Fruit fly (Drosophila melanogaster) whole organism, embryonic: ENCODE results near the gene caps.

Experiments
- Aef1 ChIP-seq: fragments of 200-800 bp; sonication (Bioruptor generic); IDR thresholded peaks from 3 replicates; pipeline ENCODE4 v1.3.6; 2022; ENCODE audit warnings: missing biosample characterization, missing genetic modification characterization
- Antp ChIP-seq: fragments of 200-800 bp; sonication (Bioruptor generic); optimal IDR thresholded peaks from 3 replicates; lab custom pipeline; 2016; ENCODE audit warnings: missing biosample characterization, missing genetic modification characterization
- C15 ChIP-seq: fragments of 200-800 bp; sonication (Bioruptor generic); IDR thresholded peaks from 3 replicates; pipeline ENCODE4 v1.3.6; 2022; ENCODE audit warnings: missing biosample characterization, missing genetic modification characterization
- CG10209 ChIP-seq: fragments of 200-800 bp; sonication (Bioruptor generic); optimal IDR thresholded peaks from 3 replicates; lab custom pipeline; 2017; ENCODE audit warnings: missing biosample characterization, mild to moderate bottlenecking, missing genetic modification characterization, missing genetic modification reagents
- CG10267 ChIP-seq: fragments of 200-800 bp; sonication (Bioruptor generic); optimal IDR thresholded peaks from 2 replicates; lab custom pipeline; 2018; ENCODE audit warnings: missing biosample characterization, mild to moderate bottlenecking, missing genetic modification characterization, moderate library complexity
- CG11560 ChIP-seq: fragments of 200-800 bp; sonication (Bioruptor generic); IDR thresholded peaks from 3 replicates; pipeline ENCODE4 v1.3.6; 2022; ENCODE audit warnings: missing biosample characterization, missing genetic modification characterization
- CG11696 ChIP-seq: fragments of 200-800 bp; sonication (Bioruptor generic); IDR thresholded peaks from 2 replicates; pipeline ENCODE4 v1.3.6; 2022; ENCODE audit warnings: missing biosample characterization, missing genetic modification characterization
- CG12299 ChIP-seq: fragments of 200-800 bp; sonication (Bioruptor generic); optimal IDR thresholded peaks from 2 replicates; lab custom pipeline; 2018; ENCODE audit warnings: missing biosample characterization, mild to moderate bottlenecking, missing genetic modification characterization
- CG13296 ChIP-seq: fragments of 200-800 bp; sonication (Bioruptor generic); optimal IDR thresholded peaks from 3 replicates; lab custom pipeline; 2018; ENCODE audit warnings: missing biosample characterization, mild to moderate bottlenecking, missing genetic modification characterization
- CG14667 ChIP-seq: fragments of 200-800 bp; sonication (Bioruptor generic); IDR thresholded peaks from 2 replicates; pipeline ENCODE4 v1.3.6; 2022; ENCODE audit warnings: missing biosample characterization, missing genetic modification characterization
- CG15073 ChIP-seq: fragments of 200-800 bp; sonication (Bioruptor generic); optimal IDR thresholded peaks from 2 replicates; lab custom pipeline; 2016; ENCODE audit warnings: missing biosample characterization, missing genetic modification characterization
- CG15514 ChIP-seq: fragments of 200-800 bp; sonication (Bioruptor generic); optimal IDR thresholded peaks from 3 replicates; lab custom pipeline; 2017; ENCODE audit warnings: missing biosample characterization, missing genetic modification characterization, mild to moderate bottlenecking, moderate library complexity, missing genetic modification reagents
- CG18764 ChIP-seq: fragments of 200-800 bp; sonication (Bioruptor generic); optimal IDR thresholded peaks from 3 replicates; lab custom pipeline; 2016; ENCODE audit warnings: missing biosample characterization, missing genetic modification characterization
- CG2129 ChIP-seq: fragments of 200-800 bp; sonication (Bioruptor generic); IDR thresholded peaks from 2 replicates; pipeline ENCODE4 v1.3.6; 2022; ENCODE audit warnings: missing biosample characterization, missing genetic modification characterization; ENCODE audit not compliant: partially characterized antibody
- CG2678 ChIP-seq: fragments of 200-800 bp; sonication (Bioruptor generic); optimal IDR thresholded peaks from 3 replicates; lab custom pipeline; 2019; ENCODE audit warnings: missing biosample characterization, mild to moderate bottlenecking, missing genetic modification characterization, moderate library complexity
- CG3163 ChIP-seq: fragments of 200-800 bp; sonication (Bioruptor generic); optimal IDR thresholded peaks from 3 replicates; lab custom pipeline; 2016; ENCODE audit warnings: missing biosample characterization, missing genetic modification characterization
- CG32532 ChIP-seq: fragments of 200-800 bp; sonication (Bioruptor generic); IDR thresholded peaks from 2 replicates; pipeline ENCODE4 v1.3.6; 2022; ENCODE audit warnings: missing biosample characterization, missing genetic modification characterization
- CG3281 ChIP-seq: fragments of 200-800 bp; sonication (Bioruptor generic); optimal IDR thresholded peaks from 3 replicates; lab custom pipeline; 2017; ENCODE audit warnings: missing biosample characterization, mild to moderate bottlenecking, missing genetic modification characterization
- CG33213 ChIP-seq: fragments of 200-800 bp; sonication (Bioruptor generic); optimal IDR thresholded peaks from 3 replicates; lab custom pipeline; 2016; ENCODE audit warnings: missing biosample characterization, missing genetic modification characterization
- CG3838 ChIP-seq: fragments of 200-800 bp; sonication (Bioruptor generic); optimal IDR thresholded peaks from 3 replicates; lab custom pipeline; 2016; ENCODE audit warnings: missing biosample characterization, missing genetic modification characterization
- CG5245 ChIP-seq: fragments of 200-800 bp; sonication (Bioruptor generic); optimal IDR thresholded peaks from 3 replicates; lab custom pipeline; 2016; ENCODE audit warnings: missing biosample characterization, missing genetic modification characterization
- CG6254 ChIP-seq: fragments of 200-800 bp; sonication (Bioruptor generic); optimal IDR thresholded peaks from 3 replicates; lab custom pipeline; 2017; ENCODE audit warnings: mild to moderate bottlenecking, missing biosample characterization, missing genetic modification reagents, missing genetic modification characterization
- CG6272 ChIP-seq: fragments of 200-800 bp; sonication (Bioruptor generic); IDR thresholded peaks from 2 replicates; pipeline ENCODE4 v1.3.6; 2022; ENCODE audit warnings: missing biosample characterization, missing genetic modification characterization
- CG7839 ChIP-seq: fragments of 200-800 bp; sonication (Bioruptor generic); optimal IDR thresholded peaks from 3 replicates; lab custom pipeline; 2018; ENCODE audit warnings: missing biosample characterization, mild to moderate bottlenecking, missing genetic modification characterization, moderate library complexity
- CG8089 ChIP-seq: fragments of 200-800 bp; sonication (Bioruptor generic); optimal IDR thresholded peaks from 3 replicates; lab custom pipeline; 2016; ENCODE audit warnings: missing biosample characterization, missing genetic modification characterization
- Dfd ChIP-seq, 2 experiments: fragments of >200 bp; optimal IDR thresholded peaks; 2 replicates each; lab custom pipeline; 2017; ENCODE audit warnings: missing biosample characterization in 2 of 2, missing genetic modification characterization in 2 of 2
- Fer1 ChIP-seq: fragments of 200-800 bp; sonication (Bioruptor generic); optimal IDR thresholded peaks from 2 replicates; lab custom pipeline; 2017; ENCODE audit warnings: missing biosample characterization, mild to moderate bottlenecking, missing genetic modification characterization
- Hr39 ChIP-seq: fragments of >200 bp; optimal IDR thresholded peaks from 2 replicates; lab custom pipeline; 2017
- Lpt ChIP-seq: fragments of >200 bp; optimal IDR thresholded peaks from 2 replicates; lab custom pipeline; 2018; ENCODE audit warnings: missing biosample characterization, missing genetic modification characterization
- MESR4 ChIP-seq: fragments of 200-800 bp; sonication (Bioruptor generic); optimal IDR thresholded peaks from 2 replicates; lab custom pipeline; 2018; ENCODE audit warnings: missing biosample characterization, mild to moderate bottlenecking, missing genetic modification characterization, moderate library complexity
- Meics ChIP-seq: fragments of 200-800 bp; sonication (Bioruptor generic); optimal IDR thresholded peaks from 2 replicates; lab custom pipeline; 2017; ENCODE audit warnings: missing biosample characterization, mild to moderate bottlenecking, missing genetic modification characterization
- NfI ChIP-seq: fragments of 200-800 bp; sonication (Bioruptor generic); optimal IDR thresholded peaks from 3 replicates; lab custom pipeline; 2018; ENCODE audit warnings: missing biosample characterization, mild to moderate bottlenecking, missing genetic modification characterization, moderate library complexity
- Oaz ChIP-seq: fragments of 200-800 bp; sonication (Bioruptor generic); IDR thresholded peaks from 2 replicates; pipeline ENCODE4 v1.3.6; 2022; ENCODE audit warnings: missing biosample characterization, missing genetic modification characterization
- Optix ChIP-seq: fragments of 200-800 bp; sonication (Bioruptor generic); IDR thresholded peaks from 3 replicates; pipeline ENCODE4 v1.3.6; 2022; ENCODE audit warnings: missing biosample characterization, missing genetic modification characterization
- cato ChIP-seq: fragments of 200-800 bp; sonication (Bioruptor generic); optimal IDR thresholded peaks from 2 replicates; lab custom pipeline; 2016; ENCODE audit warnings: missing biosample characterization, missing genetic modification characterization, borderline replicate concordance
- caup ChIP-seq: fragments of 200-800 bp; sonication (Bioruptor generic); optimal IDR thresholded peaks from 3 replicates; lab custom pipeline; 2017; ENCODE audit warnings: missing biosample characterization, mild to moderate bottlenecking, missing genetic modification characterization, moderate library complexity; ENCODE audit not compliant: severe bottlenecking
- dati ChIP-seq: fragments of 200-800 bp; sonication (Bioruptor generic); IDR thresholded peaks from 2 replicates; pipeline ENCODE4 v1.3.6; 2022; ENCODE audit warnings: missing biosample characterization, missing genetic modification characterization
- fd102C ChIP-seq: fragments of 200-800 bp; sonication (Bioruptor generic); optimal IDR thresholded peaks from 2 replicates; lab custom pipeline; 2018; ENCODE audit warnings: missing biosample characterization, mild to moderate bottlenecking, missing genetic modification characterization, moderate library complexity
- fru ChIP-seq: fragments of >200 bp; optimal IDR thresholded peaks from 2 replicates; lab custom pipeline; 2017
- gcm2 ChIP-seq: fragments of 200-800 bp; sonication (Bioruptor generic); optimal IDR thresholded peaks from 2 replicates; lab custom pipeline; 2016; ENCODE audit warnings: missing biosample characterization, missing genetic modification characterization
- ham ChIP-seq: fragments of 200-800 bp; sonication (Bioruptor generic); IDR thresholded peaks from 2 replicates; pipeline ENCODE4 v1.3.6; 2022; ENCODE audit warnings: missing biosample characterization, missing genetic modification characterization
- jigr1 ChIP-seq: fragments of 200-800 bp; sonication (Bioruptor generic); IDR thresholded peaks from 3 replicates; pipeline ENCODE4 v1.3.6; 2022; ENCODE audit warnings: missing biosample characterization, missing genetic modification characterization
- maf-S ChIP-seq: fragments of 200-800 bp; sonication (Bioruptor generic); optimal IDR thresholded peaks from 2 replicates; lab custom pipeline; 2016; ENCODE audit warnings: missing biosample characterization, missing genetic modification characterization
- nerfin-1 ChIP-seq: fragments of 200-800 bp; sonication (Bioruptor generic); optimal IDR thresholded peaks from 3 replicates; lab custom pipeline; 2019; ENCODE audit warnings: missing biosample characterization, mild to moderate bottlenecking, missing genetic modification characterization, moderate library complexity
- pita ChIP-seq: fragments of 200-800 bp; sonication (Bioruptor generic); optimal IDR thresholded peaks from 2 replicates; lab custom pipeline; 2017; ENCODE audit warnings: missing biosample characterization, mild to moderate bottlenecking, missing genetic modification characterization
- pnt ChIP-seq: fragments of 200-800 bp; sonication (Bioruptor generic); optimal IDR thresholded peaks from 3 replicates; lab custom pipeline; 2016; ENCODE audit warnings: missing biosample characterization, missing genetic modification characterization
- pzg ChIP-seq: fragments of 200-800 bp; sonication (Bioruptor generic); optimal IDR thresholded peaks from 3 replicates; lab custom pipeline; 2018; ENCODE audit warnings: missing biosample characterization, mild to moderate bottlenecking, missing genetic modification characterization, moderate library complexity
- row ChIP-seq: fragments of 200-800 bp; sonication (Bioruptor generic); IDR thresholded peaks from 3 replicates; pipeline ENCODE4 v1.3.6; 2022; ENCODE audit warnings: missing biosample characterization, missing genetic modification characterization
- sna ChIP-seq: fragments of 200-800 bp; sonication (Bioruptor generic); IDR thresholded peaks from 2 replicates; pipeline ENCODE4 v1.3.6; 2022; ENCODE audit warnings: missing biosample characterization, missing genetic modification characterization; ENCODE audit not compliant: partially characterized antibody
- tll ChIP-seq, 2 experiments: fragments of 200-800 bp in 1 of 2; fragments of >200 bp in 1 of 2; sonication (Bioruptor generic) in 1 of 2; optimal IDR thresholded peaks; 2 replicates each; lab custom pipeline; 2017 to 2019; ENCODE audit warnings: missing biosample characterization in 2 of 2, missing genetic modification characterization in 2 of 2, mild to moderate bottlenecking in 1 of 2, moderate library complexity in 1 of 2
- unc-4 ChIP-seq: fragments of 200-800 bp; sonication (Bioruptor generic); IDR thresholded peaks from 2 replicates; pipeline ENCODE4 v1.3.6; 2022; ENCODE audit warnings: missing biosample characterization, missing genetic modification characterization; ENCODE audit not compliant: partially characterized antibody
- zfh1 ChIP-seq: fragments of 200-800 bp; sonication (Bioruptor generic); IDR thresholded peaks from 3 replicates; pipeline ENCODE4 v1.3.6; 2022; ENCODE audit warnings: missing biosample characterization, missing genetic modification characterization

Gene caps

DNA sequence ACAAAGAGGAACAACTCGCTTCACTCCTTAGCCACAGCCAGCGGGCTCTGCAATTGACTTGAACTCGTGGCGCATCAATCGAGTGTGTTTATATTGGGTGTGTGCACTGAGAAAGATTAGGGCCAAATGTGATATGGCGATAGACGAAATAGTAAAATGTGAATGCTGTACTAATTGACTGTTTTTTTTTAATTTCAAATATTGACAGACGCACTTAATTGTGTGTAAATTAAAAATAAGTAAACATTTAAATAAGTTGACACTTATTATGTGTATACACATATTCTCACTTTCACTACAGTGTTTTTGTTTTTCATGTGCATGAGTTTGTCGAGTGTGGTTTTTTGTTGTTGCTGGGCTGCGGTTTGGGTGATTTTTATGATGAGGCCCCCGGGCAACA is 15.1 kb upstream of the caps start (continued):
- no peak for TF ChIP-seq C15 (GFP tag; lab: Robert Waterston, UW)
- peak; percentile 5 for TF ChIP-seq NfI (GFP tag; lab: Kevin White, UChicago)
- no peak for TF ChIP-seq jigr1
- TF ChIP-seq sna (GFP tag; lab: Robert Waterston, UW), result no peak
- TF ChIP-seq CG11696 (GFP tag; lab: Robert Waterston, UW), result no peak
- TF ChIP-seq Antp (GFP tag; lab: Kevin White, UChicago), result no peak
- peak; percentile 26 for TF ChIP-seq CG6254 (GFP tag; lab: Kevin White, UChicago)
- peak; percentile 27 for TF ChIP-seq CG3281 (GFP tag; lab: Kevin White, UChicago)
- no peak for TF ChIP-seq fd102C (GFP tag; lab: Kevin White, UChicago)
- TF ChIP-seq Dfd (GFP tag; optimal IDR thresholded peaks at IDR 0.05; lab: Kevin White, UChicago), result no peak
- peak; percentile 8 for TF ChIP-seq gcm2 (GFP tag; lab: Kevin White, UChicago)
- no peak for TF ChIP-seq caup (GFP tag; lab: Kevin White, UChicago)
- no peak for TF ChIP-seq ham (GFP tag; lab: Robert Waterston, UW)
- TF ChIP-seq CG33213 (GFP tag; lab: Kevin White, UChicago), result peak; percentile 41
- TF ChIP-seq CG15514 (GFP tag; lab: Kevin White, UChicago), result peak; percentile 15
- TF ChIP-seq Oaz (GFP tag; lab: Robert Waterston, UW), result no peak
- no peak for TF ChIP-seq CG2129
- no peak for TF ChIP-seq Hr39 (lab: Kevin White, UChicago)
- peak; percentile 76 for TF ChIP-seq row (GFP tag; lab: Robert Waterston, UW)
- TF ChIP-seq pnt, result peak; percentile 38
- no peak for TF ChIP-seq pita (GFP tag; lab: Kevin White, UChicago)
- peak; percentile 50 for TF ChIP-seq cato
- no peak for TF ChIP-seq tll (GFP tag; optimal IDR thresholded peaks at IDR 0.05; lab: Kevin White, UChicago)
- no peak for TF ChIP-seq CG3838 (GFP tag; lab: Kevin White, UChicago)
- peak; percentile 71 for TF ChIP-seq CG10209 (GFP tag; lab: Kevin White, UChicago)
- peak; percentile 72 for TF ChIP-seq nerfin-1 (tag; lab: Kevin White, UChicago)
- no peak for TF ChIP-seq Aef1 (GFP tag; lab: Robert Waterston, UW)
- TF ChIP-seq CG18764 (GFP tag; lab: Kevin White, UChicago), result no peak
- TF ChIP-seq maf-S (GFP tag; lab: Kevin White, UChicago), result no peak
- peak; percentile 37 for TF ChIP-seq Meics (GFP tag; lab: Kevin White, UChicago)
- TF ChIP-seq dati (GFP tag; lab: Robert Waterston, UW), result no peak
- TF ChIP-seq CG6272 (GFP tag; lab: Robert Waterston, UW), result no peak
- peak; percentile 17 for TF ChIP-seq CG3163 (GFP tag; lab: Kevin White, UChicago)
- no peak for TF ChIP-seq Lpt (GFP tag; lab: Kevin White, UChicago)
- no peak for TF ChIP-seq zfh1 (GFP tag; lab: Robert Waterston, UW)
- TF ChIP-seq CG7839 (tag; lab: Kevin White, UChicago), result peak; percentile 70
- no peak for TF ChIP-seq pzg (GFP tag; lab: Kevin White, UChicago)
- TF ChIP-seq fru (lab: Kevin White, UChicago), result no peak
- no peak for TF ChIP-seq CG12299 (tag; lab: Kevin White, UChicago)
- no peak for TF ChIP-seq Fer1 (GFP tag; lab: Kevin White, UChicago)
- TF ChIP-seq Optix (GFP tag; lab: Robert Waterston, UW), result peak; percentile 62
- no peak for TF ChIP-seq CG13296
- TF ChIP-seq MESR4 (GFP tag; lab: Kevin White, UChicago), result no peak
- peak; percentile 57 for TF ChIP-seq CG10267 (tag; lab: Kevin White, UChicago)
- no peak for TF ChIP-seq CG15073 (GFP tag; lab: Kevin White, UChicago)
- TF ChIP-seq CG32532 (GFP tag; lab: Robert Waterston, UW), result no peak
- TF ChIP-seq CG11560, result no peak
- peak; percentile 40 for TF ChIP-seq CG5245 (GFP tag; lab: Kevin White, UChicago)
- peak; percentile 70 for TF ChIP-seq CG2678 (tag; lab: Kevin White, UChicago)
- TF ChIP-seq CG8089 (GFP tag; lab: Kevin White, UChicago), result peak; percentile 63
- TF ChIP-seq CG14667, result 0 out of 2 replicates have a peak, but pooled peaks have one; percentile 7
- TF ChIP-seq unc-4 (GFP tag; lab: Robert Waterston, UW), result no peak
